Fruit fly (Drosophila melanogaster) whole organism: ENCODE data around the gene Osi23.

Source experiments
- CG8478 ChIP-seq: fragments of >200 bp; optimal IDR thresholded peaks from 2 replicates; lab custom pipeline; 2018; ENCODE audit warnings: inconsistent platforms
- Dll ChIP-seq: fragments of >200 bp; optimal IDR thresholded peaks from 2 replicates; lab custom pipeline; 2017
- EcR ChIP-seq, 2 experiments: fragments of >200 bp; optimal IDR thresholded peaks; 2 replicates each; lab custom pipeline; 2017; ENCODE audit warnings: missing biosample characterization in 2 of 2, missing genetic modification characterization in 2 of 2, missing genetic modification reagents in 2 of 2
- psq ChIP-seq: fragments of >200 bp; optimal IDR thresholded peaks from 2 replicates; lab custom pipeline; 2017

dm6 chr3R:30455817-30456544 lies 11.1 kb upstream of the Osi23 start, which contains the start of gene aralar1:
- TF ChIP-seq EcR (GFP tag; optimal IDR thresholded peaks at IDR 0.05; lab: Kevin White, UChicago) (no peak), psq (no peak), CG8478 (lab: Kevin White, UChicago) (no peak), Dll (lab: Kevin White, UChicago) (no peak)
